Fruit fly (Drosophila melanogaster) whole organism, wandering third instar larva: ENCODE measurements around the gene CG6878.
A peak's percentile ranks its signal among the peaks of the same experiment; 100 is the strongest.

Source experiments
- Abd-B ChIP-seq: fragments of >200 bp; optimal IDR thresholded peaks from 2 replicates; lab custom pipeline; 2017; ENCODE audit warnings: missing biosample characterization, missing genetic modification characterization
- CG32264 ChIP-seq: fragments of 200-800 bp; sonication (Bioruptor generic); optimal IDR thresholded peaks from 2 replicates; lab custom pipeline; 2016; ENCODE audit warnings: missing biosample characterization, missing genetic modification characterization
- CG9705 ChIP-seq: fragments of 200-800 bp; sonication (Bioruptor generic); optimal IDR thresholded peaks from 2 replicates; lab custom pipeline; 2018; ENCODE audit warnings: missing biosample characterization, mild to moderate bottlenecking, missing genetic modification characterization
- CrebA ChIP-seq: fragments of 200-800 bp; sonication (Bioruptor generic); optimal IDR thresholded peaks from 2 replicates; lab custom pipeline; 2016; ENCODE audit warnings: missing biosample characterization, mild to moderate bottlenecking, missing genetic modification characterization, borderline replicate concordance
- Dfd ChIP-seq: fragments of >200 bp; optimal IDR thresholded peaks from 2 replicates; lab custom pipeline; 2017; ENCODE audit warnings: missing biosample characterization, missing genetic modification characterization
- GATAd ChIP-seq: sonication (Bioruptor generic); optimal IDR thresholded peaks from 2 replicates; lab custom pipeline; 2016; ENCODE audit warnings: missing biosample characterization, missing genetic modification characterization
- HLH106 ChIP-seq: fragments of 200-800 bp; optimal IDR thresholded peaks from 3 replicates; lab custom pipeline; 2019; ENCODE audit warnings: missing biosample characterization, mild to moderate bottlenecking, missing genetic modification characterization, moderate library complexity
- Hnf4 ChIP-seq: fragments of 200-800 bp; sonication (Bioruptor generic); optimal IDR thresholded peaks from 2 replicates; lab custom pipeline; 2016; ENCODE audit warnings: missing biosample characterization, mild to moderate bottlenecking, missing genetic modification characterization
- Hr83 ChIP-seq: fragments of 200-300 bp; sonication (Bioruptor generic); optimal IDR thresholded peaks from 2 replicates; lab custom pipeline; 2016; ENCODE audit warnings: missing biosample characterization, mild to moderate bottlenecking, missing genetic modification characterization, moderate library complexity; ENCODE audit not compliant: poor library complexity, severe bottlenecking
- Jra ChIP-seq: sonication (Bioruptor generic); optimal IDR thresholded peaks from 2 replicates; lab custom pipeline; 2016; ENCODE audit warnings: missing biosample characterization, missing genetic modification characterization
- Mio ChIP-seq: sonication (Bioruptor generic); optimal IDR thresholded peaks from 2 replicates; lab custom pipeline; 2016; ENCODE audit warnings: missing biosample characterization, missing genetic modification characterization
- N ChIP-seq: fragments of >200 bp; optimal IDR thresholded peaks from 2 replicates; lab custom pipeline; 2018; ENCODE audit warnings: missing biosample characterization, missing external identifiers, missing genetic modification characterization
- OdsH ChIP-seq: fragments of 200-800 bp; sonication (Bioruptor generic); optimal IDR thresholded peaks from 2 replicates; lab custom pipeline; 2016; ENCODE audit warnings: missing biosample characterization, mild to moderate bottlenecking, missing genetic modification characterization
- Rel ChIP-seq, 2 experiments: fragments of 200-800 bp; sonication (Bioruptor generic) in 1 of 2; optimal IDR thresholded peaks; 2 replicates in 1 of 2; 3 replicates in 1 of 2; lab custom pipeline; 2016 to 2019; ENCODE audit warnings: mild to moderate bottlenecking in 2 of 2, missing biosample characterization in 2 of 2, missing genetic modification characterization in 2 of 2, moderate library complexity in 1 of 2
- Sp1 ChIP-seq: fragments of 200-800 bp; sonication (Bioruptor generic); optimal IDR thresholded peaks from 3 replicates; lab custom pipeline; 2019; ENCODE audit warnings: missing biosample characterization, mild to moderate bottlenecking, missing genetic modification characterization, moderate library complexity
- Vsx2 ChIP-seq: fragments of 200-300, 225-300 bp; sonication (Bioruptor generic); optimal IDR thresholded peaks from 2 replicates; lab custom pipeline; 2018; ENCODE audit warnings: missing biosample characterization, missing genetic modification characterization; ENCODE audit not compliant: partially characterized antibody
- br ChIP-seq: fragments of 200-800 bp; sonication (Bioruptor generic); optimal IDR thresholded peaks from 2 replicates; lab custom pipeline; 2016; ENCODE audit warnings: missing biosample characterization, missing genetic modification characterization
- brk ChIP-seq: fragments of 200-800 bp; sonication (Bioruptor generic); optimal IDR thresholded peaks from 2 replicates; lab custom pipeline; 2016; ENCODE audit warnings: missing biosample characterization, mild to moderate bottlenecking, missing genetic modification characterization
- dl ChIP-seq, 2 experiments: fragments of 175-275, 200-275 bp in 1 of 2; fragments of 200-275 bp in 1 of 2; sonication (Bioruptor generic); optimal IDR thresholded peaks; lab custom pipeline; 2018; ENCODE audit warnings: mild to moderate bottlenecking in 2 of 2, missing biosample characterization in 2 of 2, missing genetic modification characterization in 2 of 2, moderate library complexity in 2 of 2; ENCODE audit not compliant: partially characterized antibody in 2 of 2, insufficient read depth in 1 of 2
- foxo ChIP-seq, 2 experiments: fragments of 200-800 bp; sonication (Bioruptor generic); optimal IDR thresholded peaks; 2 replicates in 1 of 2; 3 replicates in 1 of 2; lab custom pipeline; 2016 to 2017; ENCODE audit warnings: missing biosample characterization in 2 of 2, missing genetic modification characterization in 2 of 2
- fru ChIP-seq: fragments of 200-800 bp; sonication (Bioruptor generic); optimal IDR thresholded peaks from 3 replicates; lab custom pipeline; 2016; ENCODE audit warnings: missing biosample characterization, mild to moderate bottlenecking, missing genetic modification characterization
- h ChIP-seq: fragments of 200-800 bp; sonication (Bioruptor generic); optimal IDR thresholded peaks from 3 replicates; lab custom pipeline; 2016; ENCODE audit warnings: missing biosample characterization, mild to moderate bottlenecking, missing genetic modification characterization
- jim ChIP-seq: fragments of 175-275, 200-325 bp; sonication (Bioruptor generic); optimal IDR thresholded peaks from 2 replicates; lab custom pipeline; 2016; ENCODE audit warnings: missing biosample characterization, mild to moderate bottlenecking, missing genetic modification characterization
- lola ChIP-seq: fragments of >200 bp; optimal IDR thresholded peaks from 2 replicates; lab custom pipeline; 2017; ENCODE audit warnings: missing biosample characterization, missing genetic modification characterization
- psq ChIP-seq: fragments of 200-800 bp; sonication (Bioruptor generic); optimal IDR thresholded peaks from 3 replicates; lab custom pipeline; 2017; ENCODE audit warnings: missing biosample characterization, mild to moderate bottlenecking, missing genetic modification characterization, moderate library complexity
- rgr ChIP-seq: fragments of 200-800 bp; sonication (Bioruptor generic); optimal IDR thresholded peaks from 3 replicates; lab custom pipeline; 2016; ENCODE audit warnings: missing biosample characterization, mild to moderate bottlenecking, missing genetic modification characterization
- sage ChIP-seq: fragments of 200-800 bp; sonication (Bioruptor generic); optimal IDR thresholded peaks from 2 replicates; lab custom pipeline; 2016; ENCODE audit warnings: missing biosample characterization, mild to moderate bottlenecking, missing genetic modification characterization
- tai ChIP-seq: sonication (Bioruptor generic); optimal IDR thresholded peaks from 2 replicates; lab custom pipeline; 2016; ENCODE audit warnings: missing biosample characterization, missing genetic modification characterization
- usp ChIP-seq: fragments of >200 bp; optimal IDR thresholded peaks from 2 replicates; lab custom pipeline; 2017; ENCODE audit warnings: missing biosample characterization, missing genetic modification characterization
- woc ChIP-seq: sonication (Bioruptor generic); optimal IDR thresholded peaks from 2 replicates; lab custom pipeline; 2016; ENCODE audit warnings: missing biosample characterization, mild to moderate bottlenecking, missing genetic modification characterization

Gene CG6878

dm6 chr3L:15143108-15143507 is 18.5 kb upstream of the CG6878 start:
- TF ChIP-seq Vsx2 (GFP tag; lab: Kevin White, UChicago) = no peak
- TF ChIP-seq N = no peak
- TF ChIP-seq dl (GFP tag; optimal IDR thresholded peaks at IDR 0.05; lab: Kevin White, UChicago; ENCODE audit: insufficient read depth in 1 of 2, partially characterized antibody in 2 of 2) = no peak
- no peak for TF ChIP-seq tai (GFP tag; lab: Kevin White, UChicago)
- TF ChIP-seq rgr (GFP tag; lab: Kevin White, UChicago) = no peak
- TF ChIP-seq Abd-B (GFP tag; lab: Kevin White, UChicago) = no peak
- TF ChIP-seq psq (GFP tag; lab: Kevin White, UChicago) = no peak
- TF ChIP-seq HLH106 = peak; percentile 2
- no peak for TF ChIP-seq Dfd (GFP tag; lab: Kevin White, UChicago)
- TF ChIP-seq CG9705 = peak; percentile 11
- no peak for TF ChIP-seq Rel (GFP tag; optimal IDR thresholded peaks at IDR 0.05; lab: Kevin White, UChicago)
- no peak for TF ChIP-seq Rel (tag; optimal IDR thresholded peaks at IDR 0.05; lab: Kevin White, UChicago)

- TF ChIP-seq h (GFP tag; lab: Kevin White, UChicago) = peak; percentile 32
- no peak for TF ChIP-seq Rel (GFP tag; optimal IDR thresholded peaks at IDR 0.05; lab: Kevin White, UChicago)
- TF ChIP-seq Rel (tag; optimal IDR thresholded peaks at IDR 0.05; lab: Kevin White, UChicago) = peak; percentile 78
- TF ChIP-seq brk = peak; percentile 57
- peak; percentile 5 for TF ChIP-seq Jra
- peak in 1 of 2 experiments; percentile 15 for TF ChIP-seq foxo (GFP tag; optimal IDR thresholded peaks at IDR 0.05; lab: Kevin White, UChicago)
- TF ChIP-seq Hnf4 (GFP tag; lab: Kevin White, UChicago) = peak; percentile 32
- TF ChIP-seq sage (GFP tag; lab: Kevin White, UChicago) = no peak
- peak; percentile 6 for TF ChIP-seq Sp1
- peak; percentile 22 for TF ChIP-seq woc (GFP tag; lab: Kevin White, UChicago)
- no peak for TF ChIP-seq psq (GFP tag; lab: Kevin White, UChicago)
- no peak for TF ChIP-seq fru (GFP tag; lab: Kevin White, UChicago)
- no peak for TF ChIP-seq Vsx2 (GFP tag; lab: Kevin White, UChicago)
- no peak for TF ChIP-seq Abd-B (GFP tag; lab: Kevin White, UChicago)
These were observed 17.7 kb upstream of the CG6878 start, which contains the start of the genes CG32147 and Pex3 for dm6 chr3L:15143638-15144600. Gene CG32147, minus strand, starts transcription at chr3L:15144059. Gene Pex3, plus strand, starts transcription at chr3L:15144355.

dm6 chr3L:15146643-15147187 is 14.9 kb upstream of the CG6878 start, which contains the start of gene FucTA:
Gene FucTA, plus strand, starts transcription at chr3L:15147137.
- TF ChIP-seq woc (GFP tag; lab: Kevin White, UChicago) = no peak
- no peak for TF ChIP-seq brk
- TF ChIP-seq Vsx2 (GFP tag; lab: Kevin White, UChicago) = no peak
- TF ChIP-seq h (GFP tag; lab: Kevin White, UChicago) = no peak
- no peak for TF ChIP-seq CrebA
- no peak for TF ChIP-seq Mio (GFP tag; lab: Kevin White, UChicago)
- no peak for TF ChIP-seq Hnf4 (GFP tag; lab: Kevin White, UChicago)
- no peak for TF ChIP-seq Abd-B (GFP tag; lab: Kevin White, UChicago)
- TF ChIP-seq Sp1 = no peak
- TF ChIP-seq br (GFP tag; lab: Kevin White, UChicago) = no peak
- no peak for TF ChIP-seq HLH106
- TF ChIP-seq lola = no peak
- no peak for TF ChIP-seq tai (GFP tag; lab: Kevin White, UChicago)
- no peak for TF ChIP-seq GATAd (GFP tag; lab: Kevin White, UChicago)
- TF ChIP-seq CG32264 (GFP tag; lab: Kevin White, UChicago) = no peak
- no peak for TF ChIP-seq usp (GFP tag; lab: Kevin White, UChicago)

- TF ChIP-seq usp (GFP tag; lab: Kevin White, UChicago) (no peak), jim (GFP tag; lab: Kevin White, UChicago) (no peak), h (GFP tag; lab: Kevin White, UChicago) (peak; percentile 76), Abd-B (GFP tag; lab: Kevin White, UChicago) (no peak), Hr83 (GFP tag; lab: Kevin White, UChicago) (peak; percentile 97), CG9705 (peak; percentile 0), OdsH (GFP tag; lab: Kevin White, UChicago) (peak; percentile 66), rgr (GFP tag; lab: Kevin White, UChicago) (peak; percentile 78), psq (GFP tag; lab: Kevin White, UChicago) (peak; percentile 18), foxo (GFP tag; optimal IDR thresholded peaks at IDR 0.05; lab: Kevin White, UChicago) (peak in 1 of 2 experiments; percentile 55), HLH106 (no peak), br (GFP tag; lab: Kevin White, UChicago) (peak; percentile 36)
These were observed 11.6 kb upstream of the CG6878 start for dm6 chr3L:15150028-15150427.
